Worm (Caenorhabditis elegans): ENCODE data around the gene ZK643.2.

ce11 chrIII:8973163-8973562, 16.8 kb downstream of the ZK643.2 start:
- TF ChIP-seq dmd-4 (tag; optimal IDR thresholded peaks at IDR 0.05) (no peak), zag-1 (tag; optimal IDR thresholded peaks at IDR 0.05) (no peak), alr-1 (tag; optimal IDR thresholded peaks at IDR 0.05) (no peak)

All from whole organism, L2 larva.